Worm (Caenorhabditis elegans): ENCODE data around the gene F10A3.11.

DNA sequence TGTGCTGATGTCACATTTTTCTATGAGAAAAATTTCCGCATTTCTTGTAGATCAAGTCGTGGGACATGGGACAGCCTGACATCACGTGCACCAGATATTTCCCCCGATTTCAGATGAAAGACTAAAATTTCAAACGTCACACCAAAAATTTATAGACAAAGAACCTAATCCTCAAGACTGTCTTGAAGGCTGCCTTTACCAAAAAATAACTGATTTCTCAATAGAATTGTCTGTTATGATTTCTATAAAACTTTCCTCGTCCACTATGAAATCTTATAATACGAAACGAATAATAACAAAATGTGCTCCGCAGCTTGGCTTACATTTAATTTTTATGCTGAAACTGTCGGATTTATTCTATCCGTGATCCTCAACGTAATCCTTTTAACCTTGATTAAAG is 17.9 kb downstream of the F10A3.11 start, which contains the start of gene str-106:
- TF ChIP-seq him-1 (tag; optimal IDR thresholded peaks at IDR 0.05) (no peak), W03F9.2 (tag; optimal IDR thresholded peaks at IDR 0.05) (no peak), dao-5 (tag; optimal IDR thresholded peaks at IDR 0.05) (no peak)

Data from whole organism, L4/young adult.